Worm (Caenorhabditis elegans) whole organism, early embryonic: ENCODE data around the gene zmp-2.

Experiments used
- aly-1 ChIP-seq: sonication (generic microtip); optimal IDR thresholded peaks from 2 replicates; lab custom pipeline; 2016; ENCODE audit warnings: missing genetic modification characterization, missing compliant biosample characterization
- ama-1 ChIP-seq: fragments of 150-350 bp; optimal IDR thresholded peaks from 2 replicates; lab custom pipeline; 2014
- ceh-36 ChIP-seq: sonication (generic microtip); optimal IDR thresholded peaks from 2 replicates; lab custom pipeline; 2016; ENCODE audit warnings: missing genetic modification characterization, inconsistent platforms, missing compliant biosample characterization
- flt-1 ChIP-seq: fragments of 200-800 bp; sonication (Bioruptor generic); IDR thresholded peaks from 2 replicates; pipeline ENCODE4 v1.3.6; 2022; ENCODE audit warnings: missing genetic modification characterization, missing compliant biosample characterization
- hmbx-1 ChIP-seq: sonication (generic microtip); optimal IDR thresholded peaks from 2 replicates; lab custom pipeline; 2016; ENCODE audit warnings: mild to moderate bottlenecking, missing genetic modification characterization, missing compliant biosample characterization
- hmg-4 ChIP-seq: fragments of 200-800 bp; sonication (Bioruptor generic); optimal IDR thresholded peaks from 2 replicates; lab custom pipeline; 2018; ENCODE audit warnings: mild to moderate bottlenecking, missing genetic modification characterization, missing compliant biosample characterization
- scrt-1 ChIP-seq: fragments of 200-800 bp; sonication (Bioruptor generic); IDR thresholded peaks from 2 replicates; pipeline ENCODE4 v1.3.6; 2022; ENCODE audit warnings: missing genetic modification characterization, missing compliant biosample characterization
- sea-1 ChIP-seq: fragments of 200-800 bp; sonication (Bioruptor generic); conservative IDR thresholded peaks from 2 replicates; pipeline ENCODE4 v1.3.6; 2022; ENCODE audit warnings: missing genetic modification characterization, missing compliant biosample characterization
- tbx-11 ChIP-seq: fragments of 200-800 bp; sonication (Bioruptor generic); IDR thresholded peaks from 2 replicates; pipeline ENCODE4 v1.3.6; 2022; ENCODE audit warnings: missing genetic modification characterization, missing compliant biosample characterization
- tra-4 ChIP-seq: sonication (generic microtip); optimal IDR thresholded peaks from 2 replicates; lab custom pipeline; 2017; ENCODE audit warnings: missing genetic modification characterization, missing compliant biosample characterization

ce11 chrIII:2651519-2651918 is 15.3 kb downstream of the zmp-2 start:
- TF ChIP-seq ama-1 (lab: Kevin White, UChicago) (no peak), hmbx-1 (tag; lab: Kevin White, UChicago) (no peak), ceh-36 (no peak), tbx-11 (GFP tag; lab: Robert Waterston, UW) (no peak), tra-4 (tag; lab: Kevin White, UChicago) (no peak), scrt-1 (GFP tag; lab: Robert Waterston, UW) (no peak), sea-1 (GFP tag; lab: Robert Waterston, UW) (no peak), flt-1 (no peak), aly-1 (tag; lab: Kevin White, UChicago) (no peak), hmg-4 (no peak)
